Worm (Caenorhabditis elegans): ENCODE results near the gene cct-2.

The cct-2 gene

DNA sequence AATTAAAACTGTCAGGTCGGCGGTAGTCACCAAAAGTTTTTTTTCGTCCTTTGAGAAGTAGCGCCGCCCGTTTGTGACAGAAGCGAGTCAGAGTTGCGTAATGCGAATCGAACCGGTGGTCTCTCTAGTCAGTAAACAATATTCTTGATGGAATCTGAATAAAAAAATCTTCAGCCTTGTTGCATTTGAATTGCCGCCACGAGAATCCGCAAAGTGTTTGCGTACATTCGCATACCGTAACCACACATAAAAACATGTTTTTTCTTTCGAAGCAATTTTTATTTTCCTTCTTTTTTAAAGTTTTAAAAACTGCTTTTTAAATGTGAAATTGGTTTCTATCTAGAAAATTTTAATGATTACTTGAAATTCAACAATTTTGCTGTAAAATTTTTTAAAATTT lies 36.5 kb upstream of the cct-2 start (continued):
- TF ChIP-seq lin-54 (GFP tag; optimal IDR thresholded peaks at IDR 0.05) (peak; percentile 77), pbrm-1 (GFP tag; IDR thresholded peaks at IDR 0.05) (no peak), F57A8.1 (GFP tag; optimal IDR thresholded peaks at IDR 0.05) (no peak), K11D2.4 (GFP tag; IDR thresholded peaks at IDR 0.05) (no peak), pha-4 (tag; optimal IDR thresholded peaks at IDR 0.05) (no peak), xnd-1 (tag; optimal IDR thresholded peaks at IDR 0.05) (peak; percentile 10), nhr-90 (tag; optimal IDR thresholded peaks at IDR 0.05) (no peak)

ce11 chrII:8891606-8892005 lies 35.9 kb upstream of the cct-2 start:
- TF ChIP-seq ceh-27 (GFP tag; optimal IDR thresholded peaks at IDR 0.05) (no peak), ets-4 (GFP tag; optimal IDR thresholded peaks at IDR 0.05) (no peak), nfya-2 (GFP tag; IDR thresholded peaks at IDR 0.05) (no peak), F22D6.2 (tag; optimal IDR thresholded peaks at IDR 0.05) (no peak)

DNA sequence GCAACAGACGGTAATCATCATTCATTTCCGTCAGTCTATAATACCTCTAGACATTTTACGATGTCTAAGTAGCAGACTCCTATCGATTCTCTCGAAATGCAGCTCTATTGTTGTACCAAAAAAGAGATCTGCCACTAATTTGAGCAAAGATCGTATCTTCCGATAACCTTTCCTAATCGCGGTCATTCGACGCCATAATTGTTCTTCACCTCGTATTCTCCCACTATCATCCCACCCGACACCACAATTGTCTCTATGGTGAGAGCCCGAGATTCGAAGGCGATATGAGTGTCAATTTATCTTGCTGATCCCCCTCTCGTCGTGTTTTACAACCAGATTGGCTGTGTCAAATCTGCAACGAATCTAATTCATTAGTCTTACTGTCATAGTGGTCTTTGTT lies 32.1 kb upstream of the cct-2 start:
- no peak for TF ChIP-seq F37B4.10 (GFP tag; IDR thresholded peaks at IDR 0.05)
- no peak for TF ChIP-seq ztf-28 (GFP tag; IDR thresholded peaks at IDR 0.05)
- TF ChIP-seq aptf-3 (GFP tag; IDR thresholded peaks at IDR 0.05) = no peak
- TF ChIP-seq B0035.1 (tag; optimal IDR thresholded peaks at IDR 0.05) = no peak
- no peak for TF ChIP-seq madf-6 (GFP tag; IDR thresholded peaks at IDR 0.05)
- no peak for TF ChIP-seq K12H6.12 (tag; optimal IDR thresholded peaks at IDR 0.05)
- TF ChIP-seq tbx-9 (tag; optimal IDR thresholded peaks at IDR 0.05; ENCODE audit: borderline replicate concordance) = no peak
- no peak for TF ChIP-seq him-1 (tag; optimal IDR thresholded peaks at IDR 0.05)
- no peak for TF ChIP-seq lin-35 (GFP tag; optimal IDR thresholded peaks at IDR 0.05)
- TF ChIP-seq lsl-1 (GFP tag; optimal IDR thresholded peaks at IDR 0.05) = no peak
- no peak for TF ChIP-seq lin-54 (GFP tag; optimal IDR thresholded peaks at IDR 0.05)
- no peak for TF ChIP-seq ztf-22 (GFP tag; optimal IDR thresholded peaks at IDR 0.05)

ce11 chrII:8895895-8896294 lies 31.6 kb upstream of the cct-2 start:
- TF ChIP-seq die-1 (tag; optimal IDR thresholded peaks at IDR 0.05) (no peak), hlh-12 (tag; optimal IDR thresholded peaks at IDR 0.05) (no peak), K12H6.12 (tag; optimal IDR thresholded peaks at IDR 0.05) (no peak), ztf-18 (tag; optimal IDR thresholded peaks at IDR 0.05) (no peak), F55B11.4 (tag; optimal IDR thresholded peaks at IDR 0.05; ENCODE audit: borderline replicate concordance, insufficient read depth) (no peak), let-526 (GFP tag; IDR thresholded peaks at IDR 0.05) (no peak), nhr-80 (tag; optimal IDR thresholded peaks at IDR 0.05) (peak; percentile 55), akir-1 (GFP tag; optimal IDR thresholded peaks at IDR 0.05) (no peak)

DNA sequence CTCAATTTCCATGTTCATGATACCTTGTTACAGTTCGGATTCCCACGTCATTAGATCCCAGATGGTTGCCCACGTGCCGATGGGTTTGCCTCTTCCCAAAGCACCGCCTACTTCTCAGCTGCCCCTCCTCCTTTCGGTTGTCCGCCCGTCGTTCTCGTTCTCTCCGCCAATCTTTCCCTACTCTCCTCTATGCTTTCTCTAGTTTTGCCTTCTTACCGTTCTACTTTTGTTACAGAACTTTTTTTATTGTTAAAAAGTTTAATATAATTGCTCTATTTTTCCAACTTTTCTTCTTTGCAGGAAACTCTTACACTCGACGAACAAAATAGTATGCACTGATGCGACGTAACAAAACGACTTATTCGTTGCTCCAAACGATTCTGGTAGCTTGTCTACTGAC lies 31.0 kb upstream of the cct-2 start, which contains the start of gene lat-1:
lat-1 (plus strand) TSS at position 301 of the 400 bp plus-strand sequence.
- TF ChIP-seq Y53G8AR.9 (GFP tag; conservative IDR thresholded peaks at IDR 0.05) = no peak
- TF ChIP-seq tbx-9 (tag; optimal IDR thresholded peaks at IDR 0.05; ENCODE audit: borderline replicate concordance) = no peak
- TF ChIP-seq ceh-58 (GFP tag; IDR thresholded peaks at IDR 0.05) = no peak
- no peak for TF ChIP-seq cebp-1 (GFP tag; IDR thresholded peaks at IDR 0.05)
- TF ChIP-seq cebp-1 (tag; optimal IDR thresholded peaks at IDR 0.05) = no peak
- TF ChIP-seq ztf-6 (GFP tag; IDR thresholded peaks at IDR 0.05) = no peak
- 0 out of 2 replicates have a peak, but pooled peaks have one; percentile 37 for TF ChIP-seq zfh-2 (GFP tag; conservative IDR thresholded peaks at IDR 0.05)
- no peak for TF ChIP-seq F39B2.1 (GFP tag; IDR thresholded peaks at IDR 0.05)
- no peak for TF ChIP-seq F49E8.2 (tag; optimal IDR thresholded peaks at IDR 0.05; ENCODE audit: insufficient read depth)
